Worm (Caenorhabditis elegans) whole organism, L2 larva: ENCODE results near the gene clec-149.

Source experiments
- ama-1 ChIP-seq: fragments of 150-350 bp; optimal IDR thresholded peaks from 2 replicates; lab custom pipeline; 2018; ENCODE audit warnings: inconsistent platforms
- lin-13 ChIP-seq: fragments of 150-350 bp; optimal IDR thresholded peaks from 2 replicates; lab custom pipeline; 2014; ENCODE audit warnings: missing biosample characterization, missing genetic modification reagents, missing genetic modification characterization
- nhr-237 ChIP-seq: fragments of 150-350 bp; optimal IDR thresholded peaks from 2 replicates; lab custom pipeline; 2014; ENCODE audit warnings: missing biosample characterization, missing genetic modification characterization
- skn-1 ChIP-seq: sonication (generic microtip); optimal IDR thresholded peaks from 2 replicates; lab custom pipeline; 2017; ENCODE audit warnings: missing biosample characterization, missing genetic modification characterization

ce11 chrIII:853414-853813 lies 30.4 kb downstream of the clec-149 start:
- no peak for TF ChIP-seq ama-1 (lab: Kevin White, UChicago)
- TF ChIP-seq skn-1 (tag; lab: Kevin White, UChicago): no peak
- TF ChIP-seq nhr-237: no peak
- TF ChIP-seq lin-13 (GFP tag; lab: Kevin White, UChicago): no peak
